Worm (Caenorhabditis elegans) whole organism, L1 larva: ENCODE data around the gene Y42G9A.3.

ENCODE experiments used
- C04F5.9 ChIP-seq: sonication (generic microtip); optimal IDR thresholded peaks from 2 replicates; lab custom pipeline; 2016; ENCODE audit warnings: missing genetic modification characterization, missing compliant biosample characterization
- C16A3.4 ChIP-seq: fragments of 150-350 bp; optimal IDR thresholded peaks from 2 replicates; lab custom pipeline; 2014; ENCODE audit warnings: missing biosample characterization, missing genetic modification characterization
- Y116A8C.19 ChIP-seq: sonication (generic microtip); optimal IDR thresholded peaks from 2 replicates; lab custom pipeline; 2016; ENCODE audit warnings: missing compliant biosample characterization, missing genetic modification characterization, borderline replicate concordance
- aly-2 ChIP-seq: fragments of 150-350 bp; optimal IDR thresholded peaks from 2 replicates; lab custom pipeline; 2014; ENCODE audit warnings: missing biosample characterization, missing genetic modification characterization
- blmp-1 ChIP-seq: fragments of 150-350 bp; optimal IDR thresholded peaks from 2 replicates; lab custom pipeline; 2014; ENCODE audit warnings: missing biosample characterization, missing genetic modification characterization
- ceh-63 ChIP-seq: fragments of 200-800 bp; sonication (Bioruptor generic); optimal IDR thresholded peaks from 2 replicates; lab custom pipeline; 2018; ENCODE audit warnings: mild to moderate bottlenecking, missing genetic modification characterization, missing compliant biosample characterization
- ceh-90 ChIP-seq: sonication (generic microtip); optimal IDR thresholded peaks from 2 replicates; lab custom pipeline; 2016; ENCODE audit warnings: missing genetic modification characterization, missing compliant biosample characterization
- ces-1 ChIP-seq: fragments of 150-350 bp; optimal IDR thresholded peaks from 2 replicates; lab custom pipeline; 2014; ENCODE audit warnings: missing biosample characterization, missing genetic modification reagents, missing genetic modification characterization
- dsc-1 ChIP-seq: sonication (generic microtip); optimal IDR thresholded peaks from 2 replicates; lab custom pipeline; 2016; ENCODE audit warnings: mild to moderate bottlenecking, missing genetic modification characterization, missing compliant biosample characterization
- efl-1 ChIP-seq, 4 experiments: fragments of 150-350 bp; optimal IDR thresholded peaks in 3 of 4; peaks in 1 of 4; 1 replicate in 1 of 4; 2 replicates in 3 of 4; lab custom pipeline; 2014; ENCODE audit warnings: missing biosample characterization in 2 of 4, missing genetic modification characterization in 2 of 4, missing genetic modification reagents in 2 of 4
- efl-3 ChIP-seq: fragments of 200-800 bp; sonication (Bioruptor generic); optimal IDR thresholded peaks from 2 replicates; lab custom pipeline; 2018; ENCODE audit warnings: mild to moderate bottlenecking, missing genetic modification characterization, missing compliant biosample characterization
- egl-13 ChIP-seq: sonication (generic microtip); optimal IDR thresholded peaks from 2 replicates; lab custom pipeline; 2016; ENCODE audit warnings: missing genotype, missing genetic modification reagents, missing genetic modification characterization, missing compliant biosample characterization
- egl-27 ChIP-seq, 2 experiments: fragments of 150-350 bp in 1 of 2; sonication (generic microtip); optimal IDR thresholded peaks; 3 replicates each; lab custom pipeline; 2017 to 2018; ENCODE audit warnings: missing biosample characterization in 2 of 2, missing genetic modification characterization in 2 of 2, missing genetic modification reagents in 2 of 2
- elt-2 ChIP-seq: sonication (generic microtip); optimal IDR thresholded peaks from 2 replicates; lab custom pipeline; 2016; ENCODE audit warnings: missing genetic modification characterization, mild to moderate bottlenecking, inconsistent platforms, missing compliant biosample characterization, missing genetic modification reagents
- elt-3 ChIP-seq, 6 experiments: fragments of 150-350 bp in 1 of 6; sonication (generic microtip); optimal IDR thresholded peaks; 2 replicates each; lab custom pipeline; 2017 to 2018; ENCODE audit warnings: missing biosample characterization in 6 of 6, missing genetic modification characterization in 6 of 6, inconsistent platforms in 1 of 6
- fkh-10 ChIP-seq: sonication (generic microtip); optimal IDR thresholded peaks from 2 replicates; lab custom pipeline; 2017; ENCODE audit warnings: missing biosample characterization, missing genetic modification reagents, missing genetic modification characterization
- fkh-4 ChIP-seq: sonication (generic microtip); optimal IDR thresholded peaks from 2 replicates; lab custom pipeline; 2016; ENCODE audit warnings: missing compliant biosample characterization, missing genetic modification characterization, borderline replicate concordance
- fkh-8 ChIP-seq: sonication (generic microtip); optimal IDR thresholded peaks from 2 replicates; lab custom pipeline; 2016; ENCODE audit warnings: mild to moderate bottlenecking, missing genetic modification characterization, missing compliant biosample characterization
- fos-1 ChIP-seq: fragments of 150-350 bp; optimal IDR thresholded peaks from 2 replicates; lab custom pipeline; 2014; ENCODE audit warnings: missing biosample characterization, missing genetic modification characterization
- grh-1 ChIP-seq: fragments of 200-800 bp; sonication (Bioruptor generic); IDR thresholded peaks from 2 replicates; pipeline ENCODE4 v1.3.6; 2022; ENCODE audit warnings: missing genetic modification reagents, missing genetic modification characterization, missing compliant biosample characterization
- hlh-17 ChIP-seq: fragments of 200-800 bp; sonication (Bioruptor generic); optimal IDR thresholded peaks from 2 replicates; lab custom pipeline; 2018; ENCODE audit warnings: missing genetic modification characterization, mild to moderate bottlenecking, missing compliant biosample characterization, moderate library complexity, borderline replicate concordance
- hpl-2 ChIP-seq: fragments of 150-350 bp; optimal IDR thresholded peaks from 2 replicates; lab custom pipeline; 2014; ENCODE audit warnings: missing biosample characterization, missing genetic modification reagents, missing genetic modification characterization
- irx-1 ChIP-seq: sonication (generic microtip); optimal IDR thresholded peaks from 2 replicates; lab custom pipeline; 2016; ENCODE audit warnings: missing genetic modification characterization, missing compliant biosample characterization
- isw-1 ChIP-seq: fragments of 200-800 bp; sonication (Bioruptor generic); IDR thresholded peaks from 2 replicates; pipeline ENCODE4 v1.3.6; 2022; ENCODE audit warnings: missing genetic modification characterization, missing compliant biosample characterization
- jun-1 ChIP-seq: fragments of 150-350 bp; optimal IDR thresholded peaks from 2 replicates; lab custom pipeline; 2014; ENCODE audit warnings: missing biosample characterization, missing genetic modification reagents, missing genetic modification characterization
- lin-14 ChIP-seq: fragments of 200-800 bp; sonication (Bioruptor generic); optimal IDR thresholded peaks from 2 replicates; lab custom pipeline; 2018; ENCODE audit warnings: mild to moderate bottlenecking, missing genetic modification characterization, moderate library complexity, missing compliant biosample characterization
- mab-9 ChIP-seq: fragments of 200-800 bp; sonication (Bioruptor generic); IDR thresholded peaks from 2 replicates; pipeline ENCODE4 v1.3.6; 2022; ENCODE audit warnings: missing genetic modification reagents, missing genetic modification characterization, missing compliant biosample characterization
- mef-2 ChIP-seq: fragments of 150-350 bp; optimal IDR thresholded peaks from 2 replicates; lab custom pipeline; 2014; ENCODE audit warnings: missing biosample characterization, missing genetic modification characterization
- nhr-20 ChIP-seq: sonication (generic microtip); optimal IDR thresholded peaks from 2 replicates; lab custom pipeline; 2016; ENCODE audit warnings: mild to moderate bottlenecking, missing genetic modification characterization, missing compliant biosample characterization
- nhr-71 ChIP-seq: sonication (generic microtip); optimal IDR thresholded peaks from 2 replicates; lab custom pipeline; 2016; ENCODE audit warnings: mild to moderate bottlenecking, missing genetic modification characterization, moderate library complexity, missing compliant biosample characterization
- nhr-77 ChIP-seq: fragments of 150-350 bp; optimal IDR thresholded peaks from 2 replicates; lab custom pipeline; 2014; ENCODE audit warnings: missing biosample characterization, missing genetic modification characterization
- nhr-84 ChIP-seq: sonication (generic microtip); optimal IDR thresholded peaks from 2 replicates; lab custom pipeline; 2017; ENCODE audit warnings: missing biosample characterization, missing genetic modification characterization
- nhr-90 ChIP-seq: sonication (generic microtip); optimal IDR thresholded peaks from 2 replicates; lab custom pipeline; 2016; ENCODE audit warnings: mild to moderate bottlenecking, missing genetic modification characterization, missing compliant biosample characterization; ENCODE audit not compliant: poor library complexity
- pag-3 ChIP-seq: sonication (generic microtip); optimal IDR thresholded peaks from 2 replicates; lab custom pipeline; 2017; ENCODE audit warnings: missing genetic modification characterization, mild to moderate bottlenecking, missing compliant biosample characterization, antibody characterized with exemption, borderline replicate concordance; ENCODE audit not compliant: insufficient read depth
- skn-1 ChIP-seq: fragments of 150-350 bp; optimal IDR thresholded peaks from 2 replicates; lab custom pipeline; 2014; ENCODE audit warnings: missing biosample characterization, missing genetic modification characterization
- snpc-4 ChIP-seq: fragments of 150-350 bp; optimal IDR thresholded peaks from 2 replicates; lab custom pipeline; 2014; ENCODE audit warnings: missing biosample characterization, missing genetic modification characterization
- snu-23 ChIP-seq: sonication (generic microtip); optimal IDR thresholded peaks from 2 replicates; lab custom pipeline; 2016; ENCODE audit warnings: missing genetic modification characterization, missing compliant biosample characterization
- sptf-1 ChIP-seq: fragments of 150-350 bp; optimal IDR thresholded peaks from 2 replicates; lab custom pipeline; 2014; ENCODE audit warnings: missing biosample characterization, missing genetic modification characterization
- tlp-1 ChIP-seq: fragments of 150-350 bp; optimal IDR thresholded peaks from 2 replicates; lab custom pipeline; 2014; ENCODE audit warnings: missing biosample characterization, missing genetic modification characterization
- unc-130 ChIP-seq: fragments of 150-350 bp; optimal IDR thresholded peaks from 2 replicates; lab custom pipeline; 2017; ENCODE audit warnings: missing biosample characterization, missing genetic modification characterization, inconsistent platforms
- unc-62 ChIP-seq: fragments of 150-350 bp; optimal IDR thresholded peaks from 2 replicates; lab custom pipeline; 2014; ENCODE audit warnings: missing biosample characterization, missing genetic modification reagents, missing genetic modification characterization
- unc-86 ChIP-seq: sonication (generic microtip); optimal IDR thresholded peaks from 2 replicates; lab custom pipeline; 2016; ENCODE audit warnings: missing genetic modification characterization, missing compliant biosample characterization
- unc-98 ChIP-seq: fragments of 200-800 bp; sonication (Bioruptor generic); IDR thresholded peaks from 2 replicates; pipeline ENCODE4 v1.3.6; 2022; ENCODE audit warnings: missing genetic modification characterization, missing compliant biosample characterization
- xbp-1 ChIP-seq: sonication (generic microtip); optimal IDR thresholded peaks from 2 replicates; lab custom pipeline; 2016; ENCODE audit warnings: missing genetic modification characterization, missing compliant biosample characterization
- zag-1 ChIP-seq: fragments of 150-350 bp; optimal IDR thresholded peaks from 2 replicates; lab custom pipeline; 2014; ENCODE audit warnings: missing biosample characterization, missing genetic modification characterization
- zip-4 ChIP-seq: fragments of 200-800 bp; sonication (Bioruptor generic); optimal IDR thresholded peaks from 2 replicates; lab custom pipeline; 2018; ENCODE audit warnings: mild to moderate bottlenecking, missing genetic modification characterization, moderate library complexity, missing compliant biosample characterization
- ztf-4 ChIP-seq: fragments of 150-350 bp; optimal IDR thresholded peaks from 2 replicates; lab custom pipeline; 2014; ENCODE audit warnings: missing biosample characterization, missing genetic modification characterization

The Y42G9A.3 gene

ce11 chrIII:6138457-6138856 is 7.6 kb upstream of the Y42G9A.3 start (continued):
- TF ChIP-seq fos-1 (tag; lab: Kevin White, UChicago): no peak
- TF ChIP-seq mef-2 (tag; lab: Kevin White, UChicago): no peak
- no peak for TF ChIP-seq ces-1 (GFP tag; lab: Kevin White, UChicago)
- no peak for TF ChIP-seq egl-27 (tag; optimal IDR thresholded peaks at IDR 0.05; lab: Kevin White, UChicago)
- TF ChIP-seq nhr-90 (tag; lab: Kevin White, UChicago): no peak
- no peak for TF ChIP-seq C16A3.4 (tag; lab: Kevin White, UChicago)
- no peak for TF ChIP-seq nhr-84 (tag; lab: Kevin White, UChicago)
- no peak for TF ChIP-seq efl-1 (optimal IDR thresholded peaks at IDR 0.05; lab: Kevin White, UChicago)
- peak in 1 of 2 experiments; percentile 22 for TF ChIP-seq efl-1 (GFP tag; optimal IDR thresholded peaks at IDR 0.05 in 1 of 2; lab: Kevin White, UChicago)
- TF ChIP-seq zag-1 (tag; lab: Kevin White, UChicago): no peak
- TF ChIP-seq lin-14 (GFP tag; lab: Kevin White, UChicago): peak; percentile 86
- no peak for TF ChIP-seq zip-4

ce11 chrIII:6139328-6139727 is 6.7 kb upstream of the Y42G9A.3 start:
- peak; percentile 92 for TF ChIP-seq unc-86
- TF ChIP-seq mab-9 (GFP tag; lab: Robert Waterston, UW): peak; percentile 6; the same call in 1 of the 2 replicates
- peak; percentile 27 for TF ChIP-seq lin-14 (GFP tag; lab: Kevin White, UChicago)
- no peak for TF ChIP-seq fkh-4 (tag; lab: Kevin White, UChicago)
- TF ChIP-seq pag-3: no peak
- TF ChIP-seq dsc-1 (tag; lab: Kevin White, UChicago): no peak
- TF ChIP-seq unc-62 (GFP tag; lab: Kevin White, UChicago): no peak
- TF ChIP-seq fkh-8 (tag; lab: Kevin White, UChicago): peak; percentile 9
- no peak for TF ChIP-seq isw-1 (GFP tag; lab: Robert Waterston, UW)

DNA sequence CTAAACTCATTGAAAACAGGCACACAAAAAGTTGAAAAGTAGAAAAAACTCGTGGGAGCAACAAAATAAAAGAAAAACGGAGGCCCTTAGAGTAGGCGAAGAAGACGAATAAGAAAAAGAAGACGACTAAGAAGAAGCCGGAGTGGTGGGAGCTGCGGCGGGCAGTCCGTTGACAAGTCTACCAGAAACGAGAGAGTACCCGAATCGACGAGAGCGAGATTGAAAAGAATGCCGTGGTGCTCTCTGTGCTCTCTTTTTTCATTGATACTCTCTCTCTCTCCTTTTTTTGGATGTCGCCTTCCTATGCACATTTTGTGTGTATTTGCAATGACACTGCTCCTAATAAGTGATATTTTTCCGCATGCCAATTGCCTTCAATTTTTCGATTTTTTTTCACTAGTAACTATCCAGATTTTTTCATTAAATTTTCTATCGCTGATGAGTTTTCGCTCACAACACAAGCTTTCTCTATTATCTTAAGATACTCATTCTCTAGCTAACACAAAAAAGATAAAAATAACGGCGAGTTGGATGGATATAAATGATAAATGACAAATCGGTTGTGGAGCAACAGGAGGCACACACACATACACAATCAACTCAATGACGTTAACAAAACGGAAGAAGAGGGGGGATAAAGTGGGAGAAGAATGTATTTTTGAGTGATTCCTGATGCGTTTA is 6.0 kb upstream of the Y42G9A.3 start:
- no peak for TF ChIP-seq jun-1 (tag; lab: Kevin White, UChicago)
- peak; percentile 4 for TF ChIP-seq unc-86
- peak; percentile 4 for TF ChIP-seq snu-23 (GFP tag; lab: Kevin White, UChicago)
- TF ChIP-seq sptf-1 (tag; lab: Kevin White, UChicago): no peak
- TF ChIP-seq ztf-4 (tag; lab: Kevin White, UChicago): no peak
- TF ChIP-seq fkh-10: peak; percentile 11
- TF ChIP-seq elt-3 (tag; optimal IDR thresholded peaks at IDR 0.05; lab: Kevin White, UChicago): no peak
- no peak for TF ChIP-seq hlh-17 (GFP tag; lab: Kevin White, UChicago)
- no peak for TF ChIP-seq ces-1 (GFP tag; lab: Kevin White, UChicago)
- TF ChIP-seq nhr-90 (tag; lab: Kevin White, UChicago): no peak
- TF ChIP-seq snpc-4: no peak
- TF ChIP-seq nhr-77: no peak
- TF ChIP-seq tlp-1 (tag; lab: Kevin White, UChicago): no peak
- TF ChIP-seq aly-2: no peak
- peak; percentile 7 for TF ChIP-seq nhr-71 (tag; lab: Kevin White, UChicago)
- no peak for TF ChIP-seq irx-1 (tag; lab: Kevin White, UChicago)
- peak; percentile 79 for TF ChIP-seq lin-14 (GFP tag; lab: Kevin White, UChicago)
- TF ChIP-seq unc-98 (GFP tag; lab: Robert Waterston, UW): no peak
- no peak for TF ChIP-seq egl-13 (tag; lab: Kevin White, UChicago)
- TF ChIP-seq elt-2 (tag; lab: Kevin White, UChicago): no peak
- no peak for TF ChIP-seq xbp-1
- TF ChIP-seq nhr-20: no peak
- no peak for TF ChIP-seq grh-1 (GFP tag; lab: Robert Waterston, UW)
- TF ChIP-seq blmp-1 (tag; lab: Kevin White, UChicago): no peak
- TF ChIP-seq ceh-63 (GFP tag; lab: Kevin White, UChicago): no peak
- no peak for TF ChIP-seq unc-130 (tag; lab: Kevin White, UChicago)
- no peak for TF ChIP-seq efl-3 (GFP tag; lab: Kevin White, UChicago)
- TF ChIP-seq C04F5.9: no peak
- no peak for TF ChIP-seq zag-1 (tag; lab: Kevin White, UChicago)
- TF ChIP-seq skn-1: no peak
- peak; percentile 35 for TF ChIP-seq dsc-1 (tag; lab: Kevin White, UChicago)
- no peak for TF ChIP-seq hpl-2 (GFP tag; lab: Kevin White, UChicago)
- TF ChIP-seq ceh-90 (tag; lab: Kevin White, UChicago): no peak
- no peak for TF ChIP-seq Y116A8C.19
